Worm (Caenorhabditis elegans) whole organism, L4 larva: ENCODE results near the gene R11D1.4.

Source experiments
- F10B5.3 ChIP-seq: sonication (generic microtip); optimal IDR thresholded peaks from 2 replicates; lab custom pipeline; 2016; ENCODE audit warnings: mild to moderate bottlenecking, missing genetic modification characterization, missing compliant biosample characterization
- F26F4.8 ChIP-seq: fragments of 200-800 bp; sonication (Bioruptor generic); conservative IDR thresholded peaks from 2 replicates; pipeline ENCODE4 v1.3.6; 2022; ENCODE audit warnings: missing genetic modification characterization, missing compliant biosample characterization
- F37D6.2 ChIP-seq: sonication (generic microtip); optimal IDR thresholded peaks from 2 replicates; lab custom pipeline; 2016; ENCODE audit warnings: mild to moderate bottlenecking, missing genetic modification characterization, missing compliant biosample characterization
- Y5F2A.4 ChIP-seq: fragments of 200-800 bp; sonication (Bioruptor generic); optimal IDR thresholded peaks from 2 replicates; lab custom pipeline; 2018; ENCODE audit warnings: mild to moderate bottlenecking, missing genetic modification characterization, missing compliant biosample characterization
- ZK546.5 ChIP-seq, 2 experiments: sonication (generic microtip); optimal IDR thresholded peaks; 2 replicates each; lab custom pipeline; 2017; ENCODE audit warnings: missing biosample characterization in 2 of 2, missing genetic modification characterization in 2 of 2
- aha-1 ChIP-seq: fragments of 150-350 bp; peaks from one replicate; lab custom pipeline; 2014; ENCODE audit warnings: missing biosample characterization, missing genetic modification characterization
- attf-4 ChIP-seq: sonication (generic microtip); optimal IDR thresholded peaks from 3 replicates; lab custom pipeline; 2017; ENCODE audit warnings: missing biosample characterization, missing genetic modification characterization
- ceh-28 ChIP-seq: fragments of 150-350 bp; optimal IDR thresholded peaks from 2 replicates; lab custom pipeline; 2014; ENCODE audit warnings: missing biosample characterization, missing genetic modification reagents, missing genetic modification characterization
- ceh-44 ChIP-seq: fragments of 200-800 bp; sonication (Bioruptor generic); IDR thresholded peaks from 2 replicates; pipeline ENCODE4 v1.3.6; 2022; ENCODE audit warnings: missing genetic modification reagents, missing genetic modification characterization, missing compliant biosample characterization
- ceh-62 ChIP-seq: sonication (generic microtip); optimal IDR thresholded peaks from 2 replicates; lab custom pipeline; 2017; ENCODE audit warnings: missing biosample characterization, missing genetic modification characterization
- daf-16 ChIP-seq, 3 experiments: sonication (generic microtip); optimal IDR thresholded peaks; 2 replicates each; lab custom pipeline; 2016 to 2017; ENCODE audit warnings: missing genetic modification characterization in 3 of 3, missing genetic modification reagents in 3 of 3, mild to moderate bottlenecking in 2 of 3, missing compliant biosample characterization in 2 of 3, missing biosample characterization in 1 of 3, moderate library complexity in 1 of 3
- daf-19 ChIP-seq: fragments of 200-800 bp; sonication (Bioruptor generic); conservative IDR thresholded peaks from 2 replicates; pipeline ENCODE4 v1.3.6; 2022; ENCODE audit warnings: missing genetic modification characterization, missing compliant biosample characterization
- daf-8 ChIP-seq: fragments of 200-800 bp; sonication (Bioruptor generic); IDR thresholded peaks from 2 replicates; pipeline ENCODE4 v1.3.6; 2022; ENCODE audit warnings: missing genetic modification characterization, missing compliant biosample characterization
- dmd-9 ChIP-seq: fragments of 200-800 bp; sonication (Bioruptor generic); IDR thresholded peaks from 2 replicates; pipeline ENCODE4 v1.3.6; 2022; ENCODE audit warnings: missing genetic modification reagents, missing genetic modification characterization, missing compliant biosample characterization
- dpl-1 ChIP-seq: fragments of 150-350 bp; optimal IDR thresholded peaks from 2 replicates; lab custom pipeline; 2014; ENCODE audit warnings: missing biosample characterization, missing genetic modification reagents, missing genetic modification characterization
- fkh-10 ChIP-seq: fragments of 150-350 bp; optimal IDR thresholded peaks from 2 replicates; lab custom pipeline; 2014; ENCODE audit warnings: missing biosample characterization, missing genetic modification reagents, missing genetic modification characterization
- fos-1 ChIP-seq: fragments of 150-350 bp; optimal IDR thresholded peaks from 2 replicates; lab custom pipeline; 2014; ENCODE audit warnings: missing biosample characterization, missing genetic modification characterization
- lim-7 ChIP-seq: fragments of 200-800 bp; sonication (Bioruptor generic); IDR thresholded peaks from 2 replicates; pipeline ENCODE4 v1.3.6; 2022; ENCODE audit warnings: missing genetic modification characterization, missing compliant biosample characterization
- lin-1 ChIP-seq: fragments of 200-800 bp; sonication (Bioruptor generic); IDR thresholded peaks from 2 replicates; pipeline ENCODE4 v1.3.6; 2022; ENCODE audit warnings: missing genetic modification reagents, missing genetic modification characterization, missing compliant biosample characterization
- lin-15B ChIP-seq: fragments of 150-350 bp; sonication (generic microtip); optimal IDR thresholded peaks from 3 replicates; lab custom pipeline; 2014; ENCODE audit warnings: missing biosample characterization, missing genetic modification characterization
- lin-38 ChIP-seq: fragments of 200-800 bp; sonication (Bioruptor generic); IDR thresholded peaks from 2 replicates; pipeline ENCODE4 v1.3.6; 2022; ENCODE audit warnings: missing genetic modification reagents, missing genetic modification characterization, missing compliant biosample characterization
- madf-5 ChIP-seq, 2 experiments: fragments of 200-800 bp; sonication (Bioruptor generic); IDR thresholded peaks; 2 replicates each; pipeline ENCODE4 v1.3.6; 2022; ENCODE audit warnings: missing compliant biosample characterization in 2 of 2, missing genetic modification characterization in 2 of 2
- mdt-29 ChIP-seq: fragments of 200-800 bp; sonication (Bioruptor generic); IDR thresholded peaks from 2 replicates; pipeline ENCODE4 v1.3.6; 2022; ENCODE audit warnings: missing genetic modification reagents, missing genetic modification characterization, missing compliant biosample characterization
- mes-2 ChIP-seq: sonication (generic microtip); optimal IDR thresholded peaks from 2 replicates; lab custom pipeline; 2016; ENCODE audit warnings: missing genotype, mild to moderate bottlenecking, missing genetic modification characterization, missing compliant biosample characterization; ENCODE audit not compliant: poor library complexity, severe bottlenecking
- mxl-2 ChIP-seq: fragments of 200-800 bp; sonication (Bioruptor generic); conservative IDR thresholded peaks from 2 replicates; pipeline ENCODE4 v1.3.6; 2022; ENCODE audit warnings: missing genetic modification reagents, missing genetic modification characterization, missing compliant biosample characterization
- mxl-3 ChIP-seq: fragments of 200-800 bp; sonication (Bioruptor generic); optimal IDR thresholded peaks from 2 replicates; lab custom pipeline; 2018; ENCODE audit warnings: mild to moderate bottlenecking, missing genetic modification characterization, missing compliant biosample characterization
- nhr-10 ChIP-seq: fragments of 150-350 bp; optimal IDR thresholded peaks from 2 replicates; lab custom pipeline; 2014; ENCODE audit warnings: missing biosample characterization, missing genetic modification characterization
- nhr-11 ChIP-seq: fragments of 150-350 bp; optimal IDR thresholded peaks from 2 replicates; lab custom pipeline; 2014; ENCODE audit warnings: missing biosample characterization, missing genetic modification characterization
- nhr-28 ChIP-seq: fragments of 150-350 bp; optimal IDR thresholded peaks from 2 replicates; lab custom pipeline; 2014; ENCODE audit warnings: missing biosample characterization, missing genetic modification characterization
- nhr-41 ChIP-seq: fragments of 200-800 bp; sonication (Bioruptor generic); IDR thresholded peaks from 2 replicates; pipeline ENCODE4 v1.3.6; 2022; ENCODE audit warnings: missing genetic modification reagents, missing genetic modification characterization, missing compliant biosample characterization
- nhr-42 ChIP-seq: fragments of 200-800 bp; sonication (Bioruptor generic); IDR thresholded peaks from 2 replicates; pipeline ENCODE4 v1.3.6; 2022; ENCODE audit warnings: missing genetic modification characterization, missing compliant biosample characterization
- nhr-6 ChIP-seq: fragments of 150-350 bp; optimal IDR thresholded peaks from 2 replicates; lab custom pipeline; 2014; ENCODE audit warnings: missing biosample characterization, missing genetic modification characterization
- saeg-2 ChIP-seq: fragments of 200-800 bp; sonication (Bioruptor generic); IDR thresholded peaks from 2 replicates; pipeline ENCODE4 v1.3.6; 2022; ENCODE audit warnings: missing genetic modification reagents, missing genetic modification characterization, missing compliant biosample characterization
- snpc-4 ChIP-seq: fragments of 150-350 bp; optimal IDR thresholded peaks from 2 replicates; lab custom pipeline; 2014; ENCODE audit warnings: missing biosample characterization, missing genetic modification characterization
- unc-39 ChIP-seq: sonication (generic microtip); optimal IDR thresholded peaks from 2 replicates; lab custom pipeline; 2017; ENCODE audit warnings: missing biosample characterization, missing genetic modification characterization
- unc-62 ChIP-seq, 3 experiments: fragments of 150-350 bp in 1 of 3; sonication (generic microtip); optimal IDR thresholded peaks in 2 of 3; peaks in 1 of 3; 1 replicate in 1 of 3; 2 replicates in 2 of 3; lab custom pipeline; 2014 to 2017; ENCODE audit warnings: missing biosample characterization in 3 of 3, missing genetic modification characterization in 3 of 3, missing genetic modification reagents in 3 of 3, missing genotype in 1 of 3
- zag-1 ChIP-seq: fragments of 150-350 bp; optimal IDR thresholded peaks from 2 replicates; lab custom pipeline; 2014; ENCODE audit warnings: missing biosample characterization, missing genetic modification characterization

R11D1.4 gene

DNA sequence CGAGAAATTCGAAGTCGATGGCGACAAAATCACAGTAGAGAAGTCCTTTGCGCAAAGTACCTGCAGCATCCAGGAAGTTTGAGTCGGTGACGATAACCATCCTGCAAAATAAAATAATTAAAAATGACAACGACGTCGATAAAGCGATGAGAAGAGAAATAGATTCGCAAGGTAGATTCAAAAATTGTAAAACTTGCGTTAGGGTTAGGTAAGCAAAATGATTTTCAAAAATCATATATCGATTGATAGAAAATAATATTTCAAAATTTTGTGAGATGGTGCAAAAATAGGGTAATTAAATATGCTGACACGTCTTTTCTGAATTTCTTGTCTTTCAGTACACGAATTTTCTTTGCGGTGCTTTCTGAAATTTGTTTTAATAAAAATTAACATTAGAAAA, 18.9 kb downstream of the R11D1.4 start, which contains the start of gene parn-1:
TSS of gene parn-1 (minus strand) at position 101 of the 400 bp plus-strand sequence.
- TF ChIP-seq madf-5 (GFP tag; IDR thresholded peaks at IDR 0.05; lab: Robert Waterston, UW): no peak

- TF ChIP-seq daf-19 (GFP tag; lab: Robert Waterston, UW) (no peak), daf-16 (GFP tag; optimal IDR thresholded peaks at IDR 0.05; lab: Kevin White, UChicago) (peak in 1 of 2 experiments; percentile 37), daf-16 (tag; optimal IDR thresholded peaks at IDR 0.05; lab: Kevin White, UChicago) (no peak), ceh-44 (0 out of 2 replicates have a peak, but pooled peaks have one; percentile 53), mxl-3 (no peak), lin-1 (GFP tag; lab: Robert Waterston, UW) (no peak)
These were observed 30.8 kb downstream of the R11D1.4 start for ce11 chrV:12683205-12683604.

DNA sequence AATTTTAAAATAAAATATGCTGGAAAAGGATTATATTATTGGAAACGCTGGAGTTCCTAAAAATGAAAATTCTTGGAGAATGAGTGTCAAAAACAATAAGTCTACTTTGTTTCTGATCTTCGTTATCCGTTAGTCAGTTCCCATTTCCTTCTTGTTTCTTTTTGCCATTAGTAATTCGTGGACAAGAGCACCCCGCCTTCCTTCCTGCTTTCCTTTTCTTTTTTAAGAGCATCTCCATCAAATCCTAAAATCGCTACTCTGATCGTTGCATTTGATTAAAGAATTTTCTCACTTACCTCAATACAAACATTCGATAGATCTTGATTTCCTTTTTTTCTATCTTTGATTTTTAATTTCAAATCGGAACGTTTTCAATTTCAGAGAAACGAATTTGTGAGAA, 34.2 kb downstream of the R11D1.4 start, which contains the start of gene frpr-15:
TSS of gene frpr-15 (plus strand) at position 301 of the 400 bp plus-strand sequence.
- no peak for TF ChIP-seq nhr-10
- TF ChIP-seq nhr-6 (tag; lab: Kevin White, UChicago): no peak
- no peak for TF ChIP-seq nhr-41 (GFP tag; lab: Robert Waterston, UW)
- TF ChIP-seq fos-1 (tag; lab: Kevin White, UChicago): no peak
- no peak for TF ChIP-seq nhr-11 (tag; lab: Kevin White, UChicago)
- TF ChIP-seq ZK546.5 (tag; optimal IDR thresholded peaks at IDR 0.05; lab: Kevin White, UChicago): no peak
- TF ChIP-seq unc-62 (GFP tag; optimal IDR thresholded peaks at IDR 0.05 in 1 of 2; lab: Kevin White, UChicago): peak in 1 of 2 experiments; percentile 33
- TF ChIP-seq unc-62 (tag; optimal IDR thresholded peaks at IDR 0.05; lab: Kevin White, UChicago): no peak
- no peak for TF ChIP-seq dpl-1 (GFP tag; lab: Kevin White, UChicago)
- TF ChIP-seq aha-1 (tag; lab: Kevin White, UChicago): no peak

DNA sequence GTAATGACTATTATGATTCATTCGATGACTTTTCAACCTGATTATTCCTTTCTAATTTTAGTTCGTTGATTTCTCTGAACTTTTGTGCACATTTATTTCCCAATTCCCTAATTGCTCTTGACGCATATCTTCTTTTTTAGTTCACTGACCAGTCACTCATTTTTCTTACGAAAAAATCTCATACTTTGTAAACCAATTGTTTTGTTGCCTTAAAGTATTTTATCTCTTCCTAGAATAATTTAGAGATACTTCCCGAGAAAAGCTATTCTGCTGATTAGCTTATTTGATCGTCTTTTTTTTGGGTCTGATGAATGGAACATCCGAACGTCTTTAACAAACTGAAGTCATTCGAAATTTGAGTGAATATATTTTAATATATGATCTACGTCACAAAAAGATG, 34.7 kb downstream of the R11D1.4 start:
- no peak for TF ChIP-seq dmd-9 (GFP tag; lab: Robert Waterston, UW)
- no peak for TF ChIP-seq saeg-2 (GFP tag; lab: Robert Waterston, UW)
- no peak for TF ChIP-seq ceh-28 (tag; lab: Kevin White, UChicago)
- TF ChIP-seq mes-2 (tag; lab: Kevin White, UChicago): no peak
- no peak for TF ChIP-seq daf-16 (GFP tag; optimal IDR thresholded peaks at IDR 0.05; lab: Kevin White, UChicago)
- TF ChIP-seq daf-16 (tag; optimal IDR thresholded peaks at IDR 0.05; lab: Kevin White, UChicago): no peak
- no peak for TF ChIP-seq snpc-4
- no peak for TF ChIP-seq lin-15B
- no peak for TF ChIP-seq zag-1 (tag; lab: Kevin White, UChicago)

ce11 chrV:12676299-12676698, 37.7 kb downstream of the R11D1.4 start:
- TF ChIP-seq F26F4.8 (GFP tag; lab: Robert Waterston, UW) (no peak), fkh-10 (GFP tag; lab: Kevin White, UChicago) (peak; percentile 88)

DNA sequence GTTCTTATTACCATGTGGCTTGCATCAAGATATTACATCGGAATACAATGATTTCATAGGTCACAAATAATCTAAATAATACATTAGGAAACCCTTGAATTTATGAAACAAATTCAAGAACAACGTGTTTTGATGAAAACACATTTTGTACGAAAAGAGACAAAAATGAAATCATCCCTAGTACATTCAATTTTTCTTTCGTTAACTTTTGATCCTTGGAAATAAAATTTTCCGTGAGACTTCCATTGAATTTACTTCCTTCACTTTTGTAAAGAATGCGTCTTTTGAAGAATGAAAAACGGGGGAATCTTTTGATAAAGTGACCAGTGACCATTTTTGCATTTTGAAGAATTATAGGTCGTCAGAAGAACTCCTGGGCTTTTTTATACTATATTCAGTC, 40.3 kb downstream of the R11D1.4 start:
- TF ChIP-seq mdt-29 (GFP tag; lab: Robert Waterston, UW) (no peak), fkh-10 (GFP tag; lab: Kevin White, UChicago) (peak; percentile 48), lin-38 (no peak), F10B5.3 (no peak), ceh-62 (tag; lab: Kevin White, UChicago) (no peak)
- TF ChIP-seq, all 104 proteins: peak for 1

ce11 chrV:12670607-12671006, 43.4 kb downstream of the R11D1.4 start, which contains the start of gene srx-116:
Gene srx-116 (plus strand): TSS chrV:12670907.
- TF ChIP-seq mxl-2: no peak
- no peak for TF ChIP-seq lim-7 (GFP tag; lab: Robert Waterston, UW)
- no peak for TF ChIP-seq snpc-4
- no peak for TF ChIP-seq nhr-42 (GFP tag; lab: Robert Waterston, UW)
- TF ChIP-seq nhr-28 (tag; lab: Kevin White, UChicago): no peak
- TF ChIP-seq attf-4 (tag; lab: Kevin White, UChicago): no peak
- TF ChIP-seq Y5F2A.4: no peak
- no peak for TF ChIP-seq dpl-1 (GFP tag; lab: Kevin White, UChicago)
- TF ChIP-seq unc-39: no peak
- no peak for TF ChIP-seq nhr-41 (GFP tag; lab: Robert Waterston, UW)
- no peak for TF ChIP-seq F37D6.2 (tag; lab: Kevin White, UChicago)
- no peak for TF ChIP-seq daf-8 (GFP tag; lab: Robert Waterston, UW)
- no peak for TF ChIP-seq nhr-6 (tag; lab: Kevin White, UChicago)
